Worm (Caenorhabditis elegans): Measurements from ENCODE around the gene clk-1.

clk-1 gene

ce11 chrIII:5286205-5286604 is 8.5 kb downstream of the clk-1 start, which contains the start of gene ZC395.11:
Gene ZC395.11 (minus strand): TSS chrIII:5286305.
- TF ChIP-seq ceh-100 (GFP tag; IDR thresholded peaks at IDR 0.05): no peak
- TF ChIP-seq lsy-27 (tag; optimal IDR thresholded peaks at IDR 0.05; ENCODE audit: borderline replicate concordance, insufficient read depth): no peak
- TF ChIP-seq tbx-9 (tag; optimal IDR thresholded peaks at IDR 0.05; ENCODE audit: borderline replicate concordance): no peak
- no peak for TF ChIP-seq hsf-1 (GFP tag; IDR thresholded peaks at IDR 0.05)
- TF ChIP-seq lsl-1 (GFP tag; optimal IDR thresholded peaks at IDR 0.05): no peak
- no peak for TF ChIP-seq zim-3 (tag; optimal IDR thresholded peaks at IDR 0.05)
- TF ChIP-seq gei-17 (GFP tag; optimal IDR thresholded peaks at IDR 0.05): no peak
- no peak for TF ChIP-seq F49E8.2 (tag; optimal IDR thresholded peaks at IDR 0.05; ENCODE audit: insufficient read depth)
- TF ChIP-seq bed-1 (GFP tag; IDR thresholded peaks at IDR 0.05): no peak
- TF ChIP-seq B0035.1 (tag; optimal IDR thresholded peaks at IDR 0.05): no peak
- TF ChIP-seq Y79H2A.3 (GFP tag; conservative IDR thresholded peaks at IDR 0.05): no peak
- TF ChIP-seq nhr-80 (tag; optimal IDR thresholded peaks at IDR 0.05): no peak
- no peak for TF ChIP-seq dpff-1 (tag; optimal IDR thresholded peaks at IDR 0.05)
- TF ChIP-seq nfya-2 (GFP tag; IDR thresholded peaks at IDR 0.05): no peak
- TF ChIP-seq mel-28 (tag; optimal IDR thresholded peaks at IDR 0.05; ENCODE audit: borderline replicate concordance): no peak
- TF ChIP-seq attf-3 (GFP tag; conservative IDR thresholded peaks at IDR 0.05): no peak
- TF ChIP-seq tbp1 (GFP tag; optimal IDR thresholded peaks at IDR 0.05): no peak
- TF ChIP-seq F23B12.7 (tag; optimal IDR thresholded peaks at IDR 0.05; ENCODE audit: insufficient read depth): no peak
- TF ChIP-seq lin-26 (GFP tag; IDR thresholded peaks at IDR 0.05): no peak

- no peak for TF ChIP-seq F57C9.4 (tag; optimal IDR thresholded peaks at IDR 0.05)
- no peak for TF ChIP-seq zim-3 (tag; optimal IDR thresholded peaks at IDR 0.05)
- no peak for TF ChIP-seq ceh-79 (tag; optimal IDR thresholded peaks at IDR 0.05)
- TF ChIP-seq lin-54 (GFP tag; optimal IDR thresholded peaks at IDR 0.05): no peak
- no peak for TF ChIP-seq hrde-1 (tag; optimal IDR thresholded peaks at IDR 0.05; ENCODE audit: borderline replicate concordance)
- TF ChIP-seq egl-44 (GFP tag; IDR thresholded peaks at IDR 0.05): no peak
- no peak for TF ChIP-seq tbp1 (GFP tag; optimal IDR thresholded peaks at IDR 0.05)
- TF ChIP-seq nhr-27 (tag; optimal IDR thresholded peaks at IDR 0.05): no peak
- TF ChIP-seq nfyb-1 (GFP tag; IDR thresholded peaks at IDR 0.05): no peak
- no peak for TF ChIP-seq athp-1 (tag; optimal IDR thresholded peaks at IDR 0.05)
Observed at ce11 chrIII:5287877-5288276, 10.2 kb downstream of the clk-1 start, which contains the start of gene T15B12.1. Gene T15B12.1 (plus strand): TSS chrIII:5288177.

ce11 chrIII:5290230-5290629 is 12.5 kb downstream of the clk-1 start:
- TF ChIP-seq lin-26 (GFP tag; IDR thresholded peaks at IDR 0.05): no peak
- TF ChIP-seq snpc-1.3 (tag; optimal IDR thresholded peaks at IDR 0.05; ENCODE audit: insufficient read depth): no peak
- no peak for TF ChIP-seq cebp-2 (GFP tag; IDR thresholded peaks at IDR 0.05)
- TF ChIP-seq F39B2.1 (GFP tag; IDR thresholded peaks at IDR 0.05): no peak
- no peak for TF ChIP-seq F57C9.4 (tag; optimal IDR thresholded peaks at IDR 0.05)
- TF ChIP-seq mes-4 (tag; optimal IDR thresholded peaks at IDR 0.05): no peak
- TF ChIP-seq ztf-22 (GFP tag; optimal IDR thresholded peaks at IDR 0.05): no peak
- no peak for TF ChIP-seq nhr-90 (tag; optimal IDR thresholded peaks at IDR 0.05)
- no peak for TF ChIP-seq B0035.1 (tag; optimal IDR thresholded peaks at IDR 0.05)
- no peak for TF ChIP-seq egl-18 (GFP tag; IDR thresholded peaks at IDR 0.05)
- TF ChIP-seq pha-4 (tag; optimal IDR thresholded peaks at IDR 0.05): no peak

All from whole organism, young adult.